Fruit fly (Drosophila melanogaster): Measurements from ENCODE around the gene CG7857.

DNA sequence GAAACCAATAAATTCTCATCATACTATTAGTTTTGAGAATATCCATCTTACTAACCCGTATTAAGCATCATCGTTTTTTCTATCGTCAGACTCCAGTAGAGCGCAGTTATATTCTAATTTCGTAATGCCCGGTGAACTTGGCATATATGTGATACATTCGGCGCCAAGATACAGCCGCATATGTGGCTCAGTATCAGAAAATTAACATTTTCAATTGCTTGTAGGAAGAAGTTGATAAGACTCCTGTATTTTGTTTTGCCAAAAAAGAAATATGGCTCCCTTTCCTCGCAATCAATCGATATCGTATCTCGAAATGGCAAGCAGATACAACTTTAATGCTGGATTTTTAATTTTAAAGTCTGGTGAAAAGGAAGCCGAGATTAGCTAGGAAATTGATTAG, 20.5 kb upstream of the CG7857 start, which contains the start of gene CG33986:
- TF ChIP-seq EcR (GFP tag; optimal IDR thresholded peaks at IDR 0.05) (no peak), CG15710 (tag; optimal IDR thresholded peaks at IDR 0.05) (no peak), CG34367 (tag; optimal IDR thresholded peaks at IDR 0.05) (no peak), Snoo (tag; optimal IDR thresholded peaks at IDR 0.05) (no peak), Pif1A (GFP tag; optimal IDR thresholded peaks at IDR 0.05) (no peak), D1 (tag; optimal IDR thresholded peaks at IDR 0.05) (no peak), gl (tag; optimal IDR thresholded peaks at IDR 0.05) (no peak), CG9948 (tag; optimal IDR thresholded peaks at IDR 0.05) (no peak), CG14655 (GFP tag; optimal IDR thresholded peaks at IDR 0.05) (no peak), CG17806 (tag; optimal IDR thresholded peaks at IDR 0.05) (no peak), CG13204 (GFP tag; optimal IDR thresholded peaks at IDR 0.05) (no peak)
